Worm (Caenorhabditis elegans) whole organism, L2 larva: ENCODE results near the gene sms-3.

Source experiments
- ceh-82 ChIP-seq: fragments of 150-350 bp; optimal IDR thresholded peaks from 2 replicates; lab custom pipeline; 2014; ENCODE audit warnings: missing biosample characterization, missing genetic modification characterization
- elt-1 ChIP-seq: fragments of 150-350 bp; optimal IDR thresholded peaks from 2 replicates; lab custom pipeline; 2014; ENCODE audit warnings: missing biosample characterization, missing genetic modification characterization
- mdl-1 ChIP-seq, 2 experiments: fragments of 150-350 bp in 1 of 2; sonication (generic microtip) in 1 of 2; optimal IDR thresholded peaks; 2 replicates each; lab custom pipeline; 2017; ENCODE audit warnings: missing biosample characterization in 2 of 2, missing genetic modification characterization in 2 of 2
- nhr-237 ChIP-seq: fragments of 150-350 bp; optimal IDR thresholded peaks from 2 replicates; lab custom pipeline; 2014; ENCODE audit warnings: missing biosample characterization, missing genetic modification characterization
- skn-1 ChIP-seq: sonication (generic microtip); optimal IDR thresholded peaks from 2 replicates; lab custom pipeline; 2017; ENCODE audit warnings: missing biosample characterization, missing genetic modification characterization
- snpc-4 ChIP-seq: fragments of 150-350 bp; optimal IDR thresholded peaks from 2 replicates; lab custom pipeline; 2014; ENCODE audit warnings: missing biosample characterization, missing genetic modification characterization
- unc-39 ChIP-seq: fragments of 150-350 bp; optimal IDR thresholded peaks from 2 replicates; lab custom pipeline; 2014; ENCODE audit warnings: missing biosample characterization, missing genetic modification characterization
- unc-55 ChIP-seq: fragments of 150-350 bp; sonication (generic microtip); optimal IDR thresholded peaks from 3 replicates; lab custom pipeline; 2014; ENCODE audit warnings: missing biosample characterization, missing genetic modification reagents, missing genetic modification characterization
- ztf-4 ChIP-seq: fragments of 150-350 bp; optimal IDR thresholded peaks from 2 replicates; lab custom pipeline; 2014; ENCODE audit warnings: missing biosample characterization, missing genetic modification characterization

DNA sequence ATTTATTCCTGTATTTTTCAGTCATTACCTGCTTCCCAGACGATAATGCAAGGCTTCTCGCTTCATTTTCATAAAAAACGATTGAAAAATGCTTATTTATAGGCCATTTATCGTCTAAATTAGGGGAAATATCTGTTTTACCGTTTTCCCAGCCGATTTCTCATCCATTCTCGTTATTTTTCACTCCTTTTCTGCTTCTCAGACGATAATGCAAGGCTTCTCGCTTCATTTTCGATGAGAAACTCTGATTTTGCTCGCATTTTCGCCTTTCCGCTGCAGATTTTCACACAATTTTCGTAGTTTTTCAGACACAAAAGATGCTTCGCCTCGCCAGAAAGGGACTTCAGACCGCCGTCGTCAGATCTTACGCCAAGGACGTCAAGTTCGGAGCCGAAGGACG is 18.5 kb upstream of the sms-3 start, which contains the start of gene hsp-60:
- TF ChIP-seq skn-1, result no peak
- no peak for TF ChIP-seq nhr-237 (tag; lab: Kevin White, UChicago)
- TF ChIP-seq unc-55 (GFP tag; lab: Kevin White, UChicago), result no peak
- TF ChIP-seq snpc-4 (tag; lab: Kevin White, UChicago), result no peak
- no peak for TF ChIP-seq unc-39 (tag; lab: Kevin White, UChicago)
- TF ChIP-seq mdl-1 (tag; optimal IDR thresholded peaks at IDR 0.05; lab: Kevin White, UChicago), result no peak
- TF ChIP-seq ztf-4 (tag; lab: Kevin White, UChicago), result no peak
- no peak for TF ChIP-seq ceh-82
- TF ChIP-seq elt-1 (tag; lab: Kevin White, UChicago), result no peak
